Worm (Caenorhabditis elegans): ENCODE measurements around the gene srd-12.

- TF ChIP-seq nhr-28 (tag; optimal IDR thresholded peaks at IDR 0.05): no peak
- no peak for TF ChIP-seq pqm-1 (tag; optimal IDR thresholded peaks at IDR 0.05)
Measured at ce11 chrIV:5583184-5583583, 46.9 kb downstream of the srd-12 start.
